Worm (Caenorhabditis elegans) whole organism, L3 larva: ENCODE results near the gene fbxa-176.
A peak's percentile ranks its signal among the peaks of the same experiment; 100 is the strongest.

ENCODE experiments used
- ZK546.5 ChIP-seq: sonication (generic microtip); optimal IDR thresholded peaks from 2 replicates; lab custom pipeline; 2017; ENCODE audit warnings: missing biosample characterization, missing genetic modification characterization
- ama-1 ChIP-seq: fragments of 150-350 bp; optimal IDR thresholded peaks from 2 replicates; lab custom pipeline; 2018
- ceh-16 ChIP-seq: sonication (generic microtip); optimal IDR thresholded peaks from 2 replicates; lab custom pipeline; 2017; ENCODE audit warnings: missing biosample characterization, missing genetic modification characterization
- ceh-28 ChIP-seq: fragments of 150-350 bp; optimal IDR thresholded peaks from 2 replicates; lab custom pipeline; 2014; ENCODE audit warnings: missing biosample characterization, missing genetic modification reagents, missing genetic modification characterization
- ceh-82 ChIP-seq: fragments of 150-350 bp; optimal IDR thresholded peaks from 2 replicates; lab custom pipeline; 2014; ENCODE audit warnings: missing biosample characterization, missing genetic modification characterization
- ceh-9 ChIP-seq: sonication (generic microtip); optimal IDR thresholded peaks from 2 replicates; lab custom pipeline; 2018; ENCODE audit warnings: missing biosample characterization, missing genetic modification characterization
- daf-12 ChIP-seq: fragments of 150-350 bp; optimal IDR thresholded peaks from 2 replicates; lab custom pipeline; 2014; ENCODE audit warnings: missing biosample characterization, missing genetic modification reagents, missing genetic modification characterization
- egl-27 ChIP-seq: sonication (generic microtip); optimal IDR thresholded peaks from 4 replicates; lab custom pipeline; 2017; ENCODE audit warnings: missing biosample characterization, missing genetic modification reagents, missing genetic modification characterization
- egl-5 ChIP-seq: fragments of 150-350 bp; optimal IDR thresholded peaks from 2 replicates; lab custom pipeline; 2017; ENCODE audit warnings: missing biosample characterization, missing genetic modification reagents, missing genetic modification characterization, inconsistent platforms
- elt-2 ChIP-seq: sonication (generic microtip); optimal IDR thresholded peaks from 2 replicates; lab custom pipeline; 2016; ENCODE audit warnings: missing genetic modification reagents, mild to moderate bottlenecking, missing genetic modification characterization, missing compliant biosample characterization
- elt-3 ChIP-seq, 3 experiments: fragments of 150-350 bp in 1 of 3; sonication (generic microtip) in 2 of 3; optimal IDR thresholded peaks; 2 replicates in 2 of 3; 4 replicates in 1 of 3; lab custom pipeline; 2014 to 2017; ENCODE audit warnings: missing biosample characterization in 3 of 3, missing genetic modification characterization in 3 of 3
- eor-1 ChIP-seq, 2 experiments: fragments of 150-350 bp; optimal IDR thresholded peaks; 2 replicates each; lab custom pipeline; 2014 to 2018; ENCODE audit warnings: missing biosample characterization in 2 of 2, missing genetic modification characterization in 2 of 2
- fkh-2 ChIP-seq: fragments of 150-350 bp; optimal IDR thresholded peaks from 2 replicates; lab custom pipeline; 2014; ENCODE audit warnings: missing biosample characterization, missing genetic modification reagents, missing genetic modification characterization
- fos-1 ChIP-seq: fragments of 150-350 bp; optimal IDR thresholded peaks from 2 replicates; lab custom pipeline; 2014; ENCODE audit warnings: missing biosample characterization, missing genetic modification characterization
- jun-1 ChIP-seq: fragments of 150-350 bp; optimal IDR thresholded peaks from 2 replicates; lab custom pipeline; 2014; ENCODE audit warnings: missing biosample characterization, missing genetic modification reagents, missing genetic modification characterization
- lin-15B ChIP-seq: fragments of 150-350 bp; optimal IDR thresholded peaks from 2 replicates; lab custom pipeline; 2014; ENCODE audit warnings: missing biosample characterization, missing genetic modification characterization
- lsy-12 ChIP-seq: sonication (generic microtip); optimal IDR thresholded peaks from 2 replicates; lab custom pipeline; 2016; ENCODE audit warnings: mild to moderate bottlenecking, missing genetic modification characterization, missing compliant biosample characterization
- mml-1 ChIP-seq: fragments of 150-350 bp; sonication (generic microtip); optimal IDR thresholded peaks from 3 replicates; lab custom pipeline; 2014; ENCODE audit warnings: missing biosample characterization, missing genetic modification characterization
- nfya-1 ChIP-seq: sonication (generic microtip); optimal IDR thresholded peaks from 2 replicates; lab custom pipeline; 2017; ENCODE audit warnings: missing genetic modification characterization, mild to moderate bottlenecking, missing compliant biosample characterization, antibody characterized with exemption, moderate library complexity; ENCODE audit not compliant: insufficient read depth
- nhr-11 ChIP-seq: fragments of 150-350 bp; optimal IDR thresholded peaks from 2 replicates; lab custom pipeline; 2014; ENCODE audit warnings: missing biosample characterization, missing genetic modification characterization
- nhr-12 ChIP-seq: fragments of 150-350 bp; optimal IDR thresholded peaks from 2 replicates; lab custom pipeline; 2014; ENCODE audit warnings: missing biosample characterization, missing genetic modification characterization
- nhr-23 ChIP-seq: fragments of 150-350 bp; optimal IDR thresholded peaks from 2 replicates; lab custom pipeline; 2014; ENCODE audit warnings: missing biosample characterization, missing genetic modification reagents, missing genetic modification characterization
- nhr-28 ChIP-seq: fragments of 150-350 bp; optimal IDR thresholded peaks from 2 replicates; lab custom pipeline; 2014; ENCODE audit warnings: missing biosample characterization, missing genetic modification characterization
- pqm-1 ChIP-seq: fragments of 150-350 bp; optimal IDR thresholded peaks from 2 replicates; lab custom pipeline; 2017; ENCODE audit warnings: missing biosample characterization, missing genetic modification characterization, inconsistent platforms
- sea-2 ChIP-seq: fragments of 150-350 bp; sonication (generic microtip); optimal IDR thresholded peaks from 4 replicates; lab custom pipeline; 2014; ENCODE audit warnings: missing biosample characterization, missing genetic modification reagents, missing genetic modification characterization
- tbx-2 ChIP-seq: sonication (generic microtip); optimal IDR thresholded peaks from 2 replicates; lab custom pipeline; 2016; ENCODE audit warnings: mild to moderate bottlenecking, missing genetic modification characterization, missing compliant biosample characterization
- unc-39 ChIP-seq: sonication (generic microtip); optimal IDR thresholded peaks from 4 replicates; lab custom pipeline; 2017; ENCODE audit warnings: missing biosample characterization, missing genetic modification characterization
- unc-62 ChIP-seq: fragments of 150-350 bp; sonication (generic microtip); optimal IDR thresholded peaks from 4 replicates; lab custom pipeline; 2014; ENCODE audit warnings: missing biosample characterization, missing genetic modification reagents, missing genetic modification characterization
- zag-1 ChIP-seq: fragments of 150-350 bp; optimal IDR thresholded peaks from 2 replicates; lab custom pipeline; 2014; ENCODE audit warnings: missing biosample characterization, missing genetic modification characterization
- ztf-11 ChIP-seq: fragments of 150-350 bp; optimal IDR thresholded peaks from 2 replicates; lab custom pipeline; 2014; ENCODE audit warnings: missing biosample characterization, missing genetic modification characterization
- ztf-4 ChIP-seq: fragments of 150-350 bp; optimal IDR thresholded peaks from 2 replicates; lab custom pipeline; 2014; ENCODE audit warnings: missing biosample characterization, missing genetic modification characterization

fbxa-176 gene

ce11 chrV:17539289-17539688 lies 10.2 kb upstream of the fbxa-176 start:
- no peak for TF ChIP-seq ztf-11 (tag; lab: Kevin White, UChicago)
- TF ChIP-seq ceh-28: no peak
- TF ChIP-seq elt-3 (tag; optimal IDR thresholded peaks at IDR 0.05; lab: Kevin White, UChicago): no peak
- no peak for TF ChIP-seq nhr-12 (tag; lab: Kevin White, UChicago)
- no peak for TF ChIP-seq ZK546.5 (tag; lab: Kevin White, UChicago)
- no peak for TF ChIP-seq eor-1 (tag; optimal IDR thresholded peaks at IDR 0.05; lab: Kevin White, UChicago)
- no peak for TF ChIP-seq nhr-11 (tag; lab: Kevin White, UChicago)
- TF ChIP-seq lin-15B (tag; lab: Kevin White, UChicago): no peak

- TF ChIP-seq daf-12 (tag; lab: Kevin White, UChicago): no peak
- no peak for TF ChIP-seq ZK546.5 (tag; lab: Kevin White, UChicago)
- TF ChIP-seq lin-15B (tag; lab: Kevin White, UChicago): no peak
- TF ChIP-seq nhr-12 (tag; lab: Kevin White, UChicago): no peak
- TF ChIP-seq lsy-12 (tag; lab: Kevin White, UChicago): no peak
- TF ChIP-seq fos-1 (tag; lab: Kevin White, UChicago): no peak
- TF ChIP-seq zag-1 (tag; lab: Kevin White, UChicago): no peak
- TF ChIP-seq fkh-2 (tag; lab: Kevin White, UChicago): no peak
- TF ChIP-seq egl-5 (tag; lab: Kevin White, UChicago): no peak
- TF ChIP-seq ztf-4 (tag; lab: Kevin White, UChicago): no peak
- TF ChIP-seq mml-1 (tag; lab: Kevin White, UChicago): no peak
- no peak for TF ChIP-seq egl-27 (tag; lab: Kevin White, UChicago)
- TF ChIP-seq ceh-9 (tag; lab: Kevin White, UChicago): no peak
- no peak for TF ChIP-seq unc-62 (GFP tag; lab: Kevin White, UChicago)
These were observed 9.2 kb upstream of the fbxa-176 start, which contains the start of gene srz-25 for ce11 chrV:17540295-17540694. TSS of gene srz-25 (plus strand) at chrV:17540595.

- TF ChIP-seq unc-39 (tag; lab: Kevin White, UChicago): no peak
- TF ChIP-seq ceh-16: no peak
- TF ChIP-seq elt-2: no peak
These were observed 7.2 kb upstream of the fbxa-176 start for ce11 chrV:17542304-17542703.

ce11 chrV:17546931-17547330 lies 2.5 kb upstream of the fbxa-176 start:
- TF ChIP-seq nhr-28 (tag; lab: Kevin White, UChicago): no peak
- TF ChIP-seq elt-2: peak; percentile 76
- TF ChIP-seq pqm-1 (tag; lab: Kevin White, UChicago): peak; percentile 33

ce11 chrV:17548635-17549034 lies 840 bp upstream of the fbxa-176 start:
- TF ChIP-seq jun-1 (tag; lab: Kevin White, UChicago): no peak
- no peak for TF ChIP-seq unc-39 (tag; lab: Kevin White, UChicago)
- no peak for TF ChIP-seq nhr-11 (tag; lab: Kevin White, UChicago)
- no peak for TF ChIP-seq ceh-82 (tag; lab: Kevin White, UChicago)
- TF ChIP-seq egl-27 (tag; lab: Kevin White, UChicago): no peak
- no peak for TF ChIP-seq fkh-2 (tag; lab: Kevin White, UChicago)
- no peak for TF ChIP-seq elt-2
- no peak for TF ChIP-seq tbx-2 (tag; lab: Kevin White, UChicago)
- no peak for TF ChIP-seq ceh-28
- no peak for TF ChIP-seq lsy-12 (tag; lab: Kevin White, UChicago)
- no peak for TF ChIP-seq eor-1 (tag; optimal IDR thresholded peaks at IDR 0.05; lab: Kevin White, UChicago)
- TF ChIP-seq pqm-1 (tag; lab: Kevin White, UChicago): no peak
- no peak for TF ChIP-seq sea-2 (GFP tag; lab: Kevin White, UChicago)
- TF ChIP-seq mml-1 (tag; lab: Kevin White, UChicago): no peak
- TF ChIP-seq zag-1 (tag; lab: Kevin White, UChicago): no peak
- TF ChIP-seq nhr-23 (tag; lab: Kevin White, UChicago): no peak
- TF ChIP-seq nfya-1: no peak
- no peak for TF ChIP-seq ZK546.5 (tag; lab: Kevin White, UChicago)

- TF ChIP-seq pqm-1 (tag; lab: Kevin White, UChicago): no peak
- TF ChIP-seq eor-1 (tag; optimal IDR thresholded peaks at IDR 0.05; lab: Kevin White, UChicago): no peak
- no peak for TF ChIP-seq tbx-2 (tag; lab: Kevin White, UChicago)
- no peak for TF ChIP-seq egl-5 (tag; lab: Kevin White, UChicago)
- no peak for TF ChIP-seq ama-1 (lab: Kevin White, UChicago)
These were observed 1.9 kb downstream of the fbxa-176 start for ce11 chrV:17551396-17551795.
